Fruit fly (Drosophila melanogaster): Measurements from ENCODE around the gene CG11779.

CG11779 gene

DNA sequence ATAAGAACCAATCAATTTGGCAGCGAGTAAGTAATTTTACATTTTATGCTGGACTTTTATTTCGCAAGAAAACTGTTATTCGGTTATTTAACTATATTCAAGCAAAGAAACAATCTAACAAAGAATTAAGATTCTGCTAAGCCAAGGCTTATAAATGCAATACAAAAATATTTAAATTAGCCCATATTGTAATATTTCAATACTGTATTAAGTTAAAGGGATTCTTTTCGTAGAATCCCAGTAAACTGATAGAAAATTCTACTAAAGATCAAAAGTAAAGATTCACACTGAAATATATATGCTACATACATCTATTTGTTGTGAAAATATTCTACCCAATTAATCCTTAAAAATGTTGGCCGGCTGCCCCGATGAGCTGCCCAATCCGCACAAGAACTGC is 17.0 kb upstream of the CG11779 start, which contains the start of gene CG14282:
TSS of gene CG14282 (plus strand) at position 301 of the 400 bp plus-strand sequence.
- TF ChIP-seq rn (GFP tag; IDR thresholded peaks at IDR 0.05): no peak
- no peak for TF ChIP-seq CG17806 (tag; optimal IDR thresholded peaks at IDR 0.05)
- no peak for TF ChIP-seq CG8159 (tag; optimal IDR thresholded peaks at IDR 0.05)
- TF ChIP-seq Snoo (tag; optimal IDR thresholded peaks at IDR 0.05): no peak
- no peak for TF ChIP-seq CG32121 (GFP tag; IDR thresholded peaks at IDR 0.05)
- no peak for TF ChIP-seq CG4496 (GFP tag; IDR thresholded peaks at IDR 0.05)
- TF ChIP-seq Pif1A (GFP tag; optimal IDR thresholded peaks at IDR 0.05): no peak
- TF ChIP-seq Ets98B (GFP tag; IDR thresholded peaks at IDR 0.05): no peak
- TF ChIP-seq CG8301 (tag; optimal IDR thresholded peaks at IDR 0.05): no peak

DNA sequence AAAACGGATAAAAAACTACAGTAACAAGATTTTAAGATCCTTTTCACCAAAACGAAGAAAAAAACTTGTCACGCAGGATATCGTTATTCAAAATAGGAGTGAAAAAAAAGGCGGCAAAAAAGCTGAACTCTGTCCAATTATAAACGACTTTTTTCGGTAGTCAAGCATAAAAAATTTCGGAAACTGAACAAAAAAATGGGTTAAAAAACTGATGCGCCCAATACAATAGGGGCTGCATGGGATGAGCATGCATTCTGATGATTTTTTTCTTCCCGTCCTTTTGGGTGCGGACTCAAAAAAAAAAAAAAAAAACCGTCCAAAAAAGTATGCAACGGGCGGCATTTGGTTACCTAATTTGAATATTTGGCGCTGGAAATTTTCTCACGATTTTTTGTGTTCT is 14.8 kb upstream of the CG11779 start:
- TF ChIP-seq CG12605 (GFP tag; IDR thresholded peaks at IDR 0.05) (no peak), CG14655 (GFP tag; optimal IDR thresholded peaks at IDR 0.05) (no peak), CG34367 (tag; optimal IDR thresholded peaks at IDR 0.05) (no peak), CG9948 (tag; optimal IDR thresholded peaks at IDR 0.05) (no peak), CG8159 (tag; optimal IDR thresholded peaks at IDR 0.05) (no peak), CG17806 (tag; optimal IDR thresholded peaks at IDR 0.05) (no peak), Pif1B (GFP tag; optimal IDR thresholded peaks at IDR 0.05) (no peak), CG32121 (GFP tag; IDR thresholded peaks at IDR 0.05) (no peak), CG13204 (GFP tag; optimal IDR thresholded peaks at IDR 0.05) (no peak), fd96Ca (GFP tag; IDR thresholded peaks at IDR 0.05) (no peak), rn (GFP tag; IDR thresholded peaks at IDR 0.05) (no peak), CG10348 (GFP tag; IDR thresholded peaks at IDR 0.05) (no peak), D1 (tag; optimal IDR thresholded peaks at IDR 0.05) (no peak), Snoo (tag; optimal IDR thresholded peaks at IDR 0.05) (no peak), EcR (GFP tag; optimal IDR thresholded peaks at IDR 0.05) (no peak)

dm6 chr3R:19167521-19167920 is 7.8 kb upstream of the CG11779 start:
- TF ChIP-seq fd96Ca (GFP tag; IDR thresholded peaks at IDR 0.05) (no peak), CG9948 (tag; optimal IDR thresholded peaks at IDR 0.05) (no peak), CG15710 (tag; optimal IDR thresholded peaks at IDR 0.05) (no peak), CG14655 (GFP tag; optimal IDR thresholded peaks at IDR 0.05) (no peak), CG32121 (GFP tag; IDR thresholded peaks at IDR 0.05) (no peak), CG8301 (tag; optimal IDR thresholded peaks at IDR 0.05) (no peak), D1 (tag; optimal IDR thresholded peaks at IDR 0.05) (no peak), Pif1B (GFP tag; optimal IDR thresholded peaks at IDR 0.05) (no peak), CG8159 (tag; optimal IDR thresholded peaks at IDR 0.05) (no peak), gl (tag; optimal IDR thresholded peaks at IDR 0.05) (no peak), CG10348 (GFP tag; IDR thresholded peaks at IDR 0.05) (no peak), rn (GFP tag; IDR thresholded peaks at IDR 0.05) (no peak), Pif1A (GFP tag; optimal IDR thresholded peaks at IDR 0.05) (no peak), CG12605 (GFP tag; IDR thresholded peaks at IDR 0.05) (no peak)

DNA sequence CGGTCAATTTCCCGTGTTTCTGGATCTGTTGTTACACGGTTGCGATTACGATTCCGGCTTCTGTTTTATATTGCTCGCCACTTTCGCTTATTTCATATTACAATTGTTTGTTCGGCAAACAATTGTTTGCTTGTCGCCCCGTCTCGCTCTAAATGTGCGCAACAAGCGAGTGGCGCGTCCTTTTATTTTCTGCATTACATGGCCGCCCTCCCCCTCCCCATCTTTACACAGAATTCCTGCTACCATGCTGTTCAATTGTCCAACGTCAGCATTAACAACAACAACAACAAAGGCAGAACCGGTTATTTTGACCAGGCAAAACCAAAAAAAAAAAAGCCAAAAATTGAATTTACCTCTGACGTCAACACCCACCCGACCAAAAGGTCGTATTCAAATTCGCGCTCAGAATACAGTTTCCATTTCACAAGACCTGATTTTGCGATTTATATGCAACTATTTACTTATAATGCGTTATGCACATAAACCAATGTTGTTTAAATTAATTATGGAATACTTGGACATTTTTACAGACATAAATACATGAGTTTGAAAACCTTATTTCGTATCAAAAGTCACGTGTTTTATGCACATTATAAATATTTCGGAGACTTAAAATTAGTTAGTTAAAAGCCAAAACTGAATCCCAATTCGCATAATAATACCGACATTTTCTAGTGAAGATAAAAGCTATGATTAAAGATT is 6.5 kb upstream of the CG11779 start:
- no peak for TF ChIP-seq CG8159 (tag; optimal IDR thresholded peaks at IDR 0.05)
- no peak for TF ChIP-seq Pif1B (GFP tag; optimal IDR thresholded peaks at IDR 0.05)
- no peak for TF ChIP-seq CG14655 (GFP tag; optimal IDR thresholded peaks at IDR 0.05)
- no peak for TF ChIP-seq CG9948 (tag; optimal IDR thresholded peaks at IDR 0.05)
- no peak for TF ChIP-seq CG17806 (tag; optimal IDR thresholded peaks at IDR 0.05)
- TF ChIP-seq gl (tag; optimal IDR thresholded peaks at IDR 0.05): no peak
- TF ChIP-seq CG13204 (GFP tag; optimal IDR thresholded peaks at IDR 0.05): no peak
- TF ChIP-seq CG10348 (GFP tag; IDR thresholded peaks at IDR 0.05): no peak
- peak; percentile 1 for TF ChIP-seq Pif1A (GFP tag; optimal IDR thresholded peaks at IDR 0.05)

DNA sequence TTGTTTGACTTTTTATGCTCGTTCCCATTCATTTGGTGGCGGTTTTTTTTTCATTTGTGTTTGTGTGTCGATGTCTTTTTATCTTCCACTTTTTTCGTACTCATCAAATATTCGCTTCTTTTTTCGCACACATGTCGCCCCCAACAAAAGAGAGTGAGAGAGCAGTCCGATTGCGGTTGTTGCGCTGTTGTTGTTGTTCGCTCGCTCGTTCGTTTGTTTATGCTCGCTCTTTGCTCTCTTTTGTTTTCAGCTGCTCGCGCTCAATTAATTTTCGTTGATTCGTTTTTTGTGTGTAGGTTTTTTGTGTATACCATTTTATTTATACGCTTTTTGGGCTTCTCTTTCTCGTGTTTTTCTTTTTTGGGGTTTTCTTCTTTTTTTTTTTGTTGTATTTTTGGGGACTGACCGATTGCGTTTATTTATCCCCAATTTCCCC is 6.0 kb upstream of the CG11779 start:
- TF ChIP-seq fd96Ca (GFP tag; IDR thresholded peaks at IDR 0.05): peak; percentile 56; the same call in 1 of the 3 replicates
- TF ChIP-seq Pif1A (GFP tag; optimal IDR thresholded peaks at IDR 0.05): peak; percentile 49
- TF ChIP-seq Ets98B (GFP tag; IDR thresholded peaks at IDR 0.05): peak; percentile 78
- no peak for TF ChIP-seq CG9948 (tag; optimal IDR thresholded peaks at IDR 0.05)
- TF ChIP-seq EcR (GFP tag; optimal IDR thresholded peaks at IDR 0.05): peak; percentile 18
- no peak for TF ChIP-seq D1 (tag; optimal IDR thresholded peaks at IDR 0.05)
- TF ChIP-seq rn (GFP tag; IDR thresholded peaks at IDR 0.05): no peak
- peak; percentile 89 for TF ChIP-seq CG12605 (GFP tag; IDR thresholded peaks at IDR 0.05)
- TF ChIP-seq CG32121 (GFP tag; IDR thresholded peaks at IDR 0.05): peak; percentile 69
- no peak for TF ChIP-seq CG8301 (tag; optimal IDR thresholded peaks at IDR 0.05)
- TF ChIP-seq CG34367 (tag; optimal IDR thresholded peaks at IDR 0.05): peak; percentile 6
- TF ChIP-seq CG8159 (tag; optimal IDR thresholded peaks at IDR 0.05): peak; percentile 19
- TF ChIP-seq Pif1B (GFP tag; optimal IDR thresholded peaks at IDR 0.05): peak; percentile 17
- no peak for TF ChIP-seq CG14655 (GFP tag; optimal IDR thresholded peaks at IDR 0.05)
- TF ChIP-seq CG10348 (GFP tag; IDR thresholded peaks at IDR 0.05): no peak
- peak; percentile 14 for TF ChIP-seq Snoo (tag; optimal IDR thresholded peaks at IDR 0.05)
- TF ChIP-seq gl (tag; optimal IDR thresholded peaks at IDR 0.05): peak; percentile 70
- no peak for TF ChIP-seq CG17806 (tag; optimal IDR thresholded peaks at IDR 0.05)
- peak; percentile 20 for TF ChIP-seq CG15710 (tag; optimal IDR thresholded peaks at IDR 0.05)
- TF ChIP-seq CG13204 (GFP tag; optimal IDR thresholded peaks at IDR 0.05): peak; percentile 32
- TF ChIP-seq CG4496 (GFP tag; IDR thresholded peaks at IDR 0.05): peak; percentile 72

DNA sequence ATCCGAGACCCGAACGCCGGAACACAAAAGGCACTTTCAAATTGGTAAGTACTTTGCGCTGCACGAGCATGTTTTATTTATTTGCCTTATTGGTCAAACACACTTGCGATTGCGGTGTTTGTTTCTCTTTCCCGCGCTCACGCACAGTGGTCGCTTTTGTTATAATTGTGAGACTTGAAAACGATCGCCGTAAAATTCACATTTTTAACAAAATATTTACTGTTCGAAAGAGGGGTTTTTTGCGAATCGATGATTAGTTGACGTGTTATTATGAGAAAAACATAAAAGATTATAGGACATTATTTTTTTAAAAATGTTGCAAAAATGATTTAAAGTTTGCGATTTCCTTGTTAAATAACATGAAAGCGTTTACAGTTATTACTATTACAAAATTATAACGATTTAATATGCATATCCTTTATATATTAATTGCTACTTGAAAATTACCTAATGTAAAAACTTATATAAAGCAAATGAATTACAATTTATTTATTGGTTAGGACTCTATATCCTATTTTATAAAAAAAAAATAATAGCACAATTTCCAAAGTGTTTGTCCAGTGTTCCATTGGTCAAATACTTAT is 5.3 kb upstream of the CG11779 start:
- peak; percentile 37; the same call in 1 of the 2 replicates for TF ChIP-seq CG32121 (GFP tag; IDR thresholded peaks at IDR 0.05)
- TF ChIP-seq CG9948 (tag; optimal IDR thresholded peaks at IDR 0.05): peak; percentile 37
- no peak for TF ChIP-seq CG15710 (tag; optimal IDR thresholded peaks at IDR 0.05)
- TF ChIP-seq CG14655 (GFP tag; optimal IDR thresholded peaks at IDR 0.05): peak; percentile 40
- TF ChIP-seq rn (GFP tag; IDR thresholded peaks at IDR 0.05): 0 out of 2 replicates have a peak, but pooled peaks have one; percentile 12
- TF ChIP-seq CG34367 (tag; optimal IDR thresholded peaks at IDR 0.05): peak; percentile 0
- TF ChIP-seq fd96Ca (GFP tag; IDR thresholded peaks at IDR 0.05): no peak; the same call in 1 of the 3 replicates
- TF ChIP-seq gl (tag; optimal IDR thresholded peaks at IDR 0.05): no peak
- no peak for TF ChIP-seq CG10348 (GFP tag; IDR thresholded peaks at IDR 0.05)
- peak; percentile 15; the same call in 1 of the 2 replicates for TF ChIP-seq CG12605 (GFP tag; IDR thresholded peaks at IDR 0.05)
- TF ChIP-seq CG8301 (tag; optimal IDR thresholded peaks at IDR 0.05): peak; percentile 38
- peak; percentile 66; the same call in 2 of the 3 replicates for TF ChIP-seq CG4496 (GFP tag; IDR thresholded peaks at IDR 0.05)
- TF ChIP-seq D1 (tag; optimal IDR thresholded peaks at IDR 0.05): peak; percentile 39
- no peak; the same call in 1 of the 2 replicates for TF ChIP-seq Ets98B (GFP tag; IDR thresholded peaks at IDR 0.05)
- peak; percentile 20 for TF ChIP-seq Pif1A (GFP tag; optimal IDR thresholded peaks at IDR 0.05)
- TF ChIP-seq CG17806 (tag; optimal IDR thresholded peaks at IDR 0.05): peak; percentile 40
- no peak for TF ChIP-seq Pif1B (GFP tag; optimal IDR thresholded peaks at IDR 0.05)
- TF ChIP-seq CG13204 (GFP tag; optimal IDR thresholded peaks at IDR 0.05): no peak
- peak; percentile 34 for TF ChIP-seq Snoo (tag; optimal IDR thresholded peaks at IDR 0.05)
- peak; percentile 47 for TF ChIP-seq CG8159 (tag; optimal IDR thresholded peaks at IDR 0.05)
- TF ChIP-seq EcR (GFP tag; optimal IDR thresholded peaks at IDR 0.05): no peak

Data from whole organism, pupa.